Fruit fly (Drosophila melanogaster) whole organism, pupa: ENCODE measurements around the gene ppk27.

Source experiments
- CG10348 ChIP-seq: fragments of 200-800 bp; sonication (Bioruptor generic); IDR thresholded peaks from 2 replicates; pipeline ENCODE4 v1.3.6; 2022; ENCODE audit warnings: missing biosample characterization, missing genetic modification characterization
- CG12605 ChIP-seq: fragments of 200-800 bp; sonication (Bioruptor generic); IDR thresholded peaks from 2 replicates; pipeline ENCODE4 v1.3.6; 2022; ENCODE audit warnings: missing biosample characterization, missing genetic modification characterization
- CG17806 ChIP-seq: fragments of 200-800 bp; sonication (Bioruptor generic); optimal IDR thresholded peaks from 2 replicates; lab custom pipeline; 2018; ENCODE audit warnings: missing biosample characterization, mild to moderate bottlenecking, missing genetic modification characterization, moderate library complexity
- CG32121 ChIP-seq: fragments of 200-800 bp; sonication (Bioruptor generic); IDR thresholded peaks from 2 replicates; pipeline ENCODE4 v1.3.6; 2022; ENCODE audit warnings: missing biosample characterization, missing genetic modification characterization
- CG4496 ChIP-seq: fragments of 200-800 bp; sonication (Bioruptor generic); IDR thresholded peaks from 3 replicates; pipeline ENCODE4 v1.3.6; 2022; ENCODE audit warnings: missing biosample characterization, missing genetic modification characterization
- CG8301 ChIP-seq: fragments of 200-800 bp; sonication (Bioruptor generic); optimal IDR thresholded peaks from 2 replicates; lab custom pipeline; 2018; ENCODE audit warnings: missing biosample characterization, mild to moderate bottlenecking, missing genetic modification characterization
- CG9948 ChIP-seq: fragments of 200-800 bp; sonication (Bioruptor generic); optimal IDR thresholded peaks from 2 replicates; lab custom pipeline; 2018; ENCODE audit warnings: missing biosample characterization, mild to moderate bottlenecking, missing genetic modification characterization, moderate library complexity
- D1 ChIP-seq: fragments of 200-800 bp; sonication (Bioruptor generic); optimal IDR thresholded peaks from 2 replicates; lab custom pipeline; 2018; ENCODE audit warnings: missing biosample characterization, mild to moderate bottlenecking, missing genetic modification characterization, moderate library complexity
- EcR ChIP-seq: fragments of 200-800 bp; sonication (Bioruptor generic); optimal IDR thresholded peaks from 3 replicates; lab custom pipeline; 2019; ENCODE audit warnings: missing biosample characterization, missing genetic modification characterization, mild to moderate bottlenecking, moderate library complexity, missing genetic modification reagents
- Pif1A ChIP-seq: fragments of 200-800 bp; sonication (Bioruptor generic); optimal IDR thresholded peaks from 3 replicates; lab custom pipeline; 2016; ENCODE audit warnings: missing biosample characterization, missing genetic modification characterization
- rn ChIP-seq: fragments of 200-800 bp; sonication (Bioruptor generic); IDR thresholded peaks from 2 replicates; pipeline ENCODE4 v1.3.6; 2022; ENCODE audit warnings: missing biosample characterization, missing genetic modification characterization

dm6 chr3L:3712914-3713313 lies 42.1 kb downstream of the ppk27 start:
- TF ChIP-seq Pif1A (GFP tag; lab: Kevin White, UChicago) (no peak), D1 (no peak), CG32121 (no peak), CG8301 (tag; lab: Kevin White, UChicago) (peak; percentile 39), EcR (GFP tag; lab: Kevin White, UChicago) (no peak), CG9948 (tag; lab: Kevin White, UChicago) (no peak), CG17806 (tag; lab: Kevin White, UChicago) (no peak), rn (GFP tag; lab: Robert Waterston, UW) (no peak), CG12605 (GFP tag; lab: Robert Waterston, UW) (no peak), CG10348 (GFP tag; lab: Robert Waterston, UW) (no peak), CG4496 (GFP tag; lab: Robert Waterston, UW) (no peak)
